Worm (Caenorhabditis elegans): Measurements from ENCODE around the gene F43C11.8.

- no peak for TF ChIP-seq dao-5 (tag; optimal IDR thresholded peaks at IDR 0.05)
- no peak for TF ChIP-seq W03F9.2 (tag; optimal IDR thresholded peaks at IDR 0.05)
- no peak for TF ChIP-seq him-1 (tag; optimal IDR thresholded peaks at IDR 0.05)
These were observed 3.9 kb downstream of the F43C11.8 start for ce11 chrII:2336177-2336576.
